Worm (Caenorhabditis elegans) whole organism, late embryonic: Measurements from ENCODE around the gene tlp-1.

ENCODE experiments used
- F13H6.1 ChIP-seq: sonication (generic microtip); optimal IDR thresholded peaks from 2 replicates; lab custom pipeline; 2016; ENCODE audit warnings: missing genetic modification characterization, missing compliant biosample characterization
- ceh-2 ChIP-seq: sonication (generic microtip); optimal IDR thresholded peaks from 2 replicates; lab custom pipeline; 2016; ENCODE audit warnings: missing genotype, missing genetic modification characterization, missing compliant biosample characterization
- dmd-4 ChIP-seq: sonication (generic microtip); optimal IDR thresholded peaks from 2 replicates; lab custom pipeline; 2016; ENCODE audit warnings: borderline replicate concordance, missing genetic modification characterization, missing compliant biosample characterization
- hlh-30 ChIP-seq: sonication (generic microtip); optimal IDR thresholded peaks from 2 replicates; lab custom pipeline; 2017; ENCODE audit warnings: antibody characterized with exemption, missing genetic modification characterization, missing compliant biosample characterization; ENCODE audit not compliant: insufficient read depth
- nfya-1 ChIP-seq: sonication (generic microtip); optimal IDR thresholded peaks from 2 replicates; lab custom pipeline; 2017; ENCODE audit warnings: missing genetic modification characterization, mild to moderate bottlenecking, missing compliant biosample characterization, antibody characterized with exemption, moderate library complexity
- pha-2 ChIP-seq: sonication (generic microtip); optimal IDR thresholded peaks from 2 replicates; lab custom pipeline; 2017; ENCODE audit warnings: mild to moderate bottlenecking, missing genetic modification characterization, missing compliant biosample characterization
- pqm-1 ChIP-seq: sonication (generic microtip); optimal IDR thresholded peaks from 2 replicates; lab custom pipeline; 2016; ENCODE audit warnings: missing genetic modification characterization, missing compliant biosample characterization
- sox-2 ChIP-seq: fragments of 200-800 bp; sonication (Bioruptor generic); IDR thresholded peaks from 2 replicates; pipeline ENCODE4 v1.3.6; 2022; ENCODE audit warnings: missing genetic modification reagents, missing genetic modification characterization, missing compliant biosample characterization
- tbx-2 ChIP-seq: sonication (generic microtip); optimal IDR thresholded peaks from 2 replicates; lab custom pipeline; 2016; ENCODE audit warnings: missing genetic modification characterization, missing compliant biosample characterization

DNA sequence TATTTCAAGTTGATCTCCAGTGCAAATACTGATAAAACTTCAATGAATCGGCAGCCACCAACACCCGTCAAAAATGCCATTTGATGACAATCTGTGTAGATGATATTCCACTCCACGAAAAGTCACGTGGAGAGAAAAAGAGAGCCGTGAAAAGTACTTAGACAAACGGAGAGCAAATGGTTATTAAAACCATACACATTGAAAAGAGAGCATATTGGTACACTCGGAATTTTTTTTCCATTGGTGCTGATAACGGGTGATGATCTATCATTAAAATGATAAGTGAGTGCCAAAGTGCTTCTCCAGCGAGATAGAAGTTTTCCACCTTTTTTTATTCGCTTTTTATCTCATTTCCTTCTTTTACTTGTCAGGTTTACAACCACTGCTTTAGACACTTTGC, 21.3 kb upstream of the tlp-1 start:
- TF ChIP-seq F13H6.1 (tag; lab: Kevin White, UChicago) (no peak), pha-2 (no peak), tbx-2 (tag; lab: Kevin White, UChicago) (no peak), dmd-4 (no peak), pqm-1 (tag; lab: Kevin White, UChicago) (no peak), sox-2 (no peak), nfya-1 (no peak), ceh-2 (no peak), hlh-30 (tag; lab: Kevin White, UChicago) (no peak)
